Worm (Caenorhabditis elegans) whole organism, mixed stage, embryonic: ENCODE measurements around the gene daf-5.
"Not testable (repeated sequence)": the region's sequence is repeated elsewhere in the genome, so short reads cannot be mapped to it uniquely, and the experiment has no call there.

Source experiments
- M03D4.4 ChIP-seq: sonication (generic microtip); optimal IDR thresholded peaks from 2 replicates; lab custom pipeline; 2017; ENCODE audit warnings: mild to moderate bottlenecking, missing genetic modification characterization, missing compliant biosample characterization
- bed-3 ChIP-seq: fragments of 200-800 bp; sonication (Bioruptor generic); optimal IDR thresholded peaks from 3 replicates; lab custom pipeline; 2018; ENCODE audit warnings: mild to moderate bottlenecking, missing genetic modification characterization, moderate library complexity, missing compliant biosample characterization
- blmp-1 ChIP-seq: fragments of 150-350 bp; optimal IDR thresholded peaks from 2 replicates; lab custom pipeline; 2014; ENCODE audit warnings: missing biosample characterization, missing genetic modification characterization
- ceh-39 ChIP-seq: fragments of 150-350 bp; optimal IDR thresholded peaks from 2 replicates; lab custom pipeline; 2014; ENCODE audit warnings: missing biosample characterization, missing genetic modification characterization
- ceh-83 ChIP-seq: fragments of 200-800 bp; sonication (Bioruptor generic); optimal IDR thresholded peaks from 2 replicates; lab custom pipeline; 2018; ENCODE audit warnings: mild to moderate bottlenecking, missing genetic modification characterization, missing compliant biosample characterization
- cnd-1 ChIP-seq: fragments of 200-800 bp; sonication (Bioruptor generic); optimal IDR thresholded peaks from 2 replicates; lab custom pipeline; 2018; ENCODE audit warnings: mild to moderate bottlenecking, missing genetic modification characterization, missing compliant biosample characterization
- drap-1 ChIP-seq: fragments of 200-800 bp; sonication (Bioruptor generic); optimal IDR thresholded peaks from 3 replicates; lab custom pipeline; 2018; ENCODE audit warnings: mild to moderate bottlenecking, missing genetic modification characterization, missing compliant biosample characterization
- elt-3 ChIP-seq: fragments of 150-350 bp; optimal IDR thresholded peaks from 2 replicates; lab custom pipeline; 2014; ENCODE audit warnings: missing biosample characterization, missing genetic modification characterization
- flh-1 ChIP-seq: fragments of 200-800 bp; sonication (Bioruptor generic); optimal IDR thresholded peaks from 2 replicates; lab custom pipeline; 2018; ENCODE audit warnings: mild to moderate bottlenecking, missing genetic modification characterization, moderate library complexity, missing compliant biosample characterization
- ham-2 ChIP-seq: fragments of 200-800 bp; sonication (Bioruptor generic); optimal IDR thresholded peaks from 2 replicates; lab custom pipeline; 2018; ENCODE audit warnings: mild to moderate bottlenecking, missing genetic modification characterization, missing compliant biosample characterization
- hlh-1 ChIP-seq: fragments of 150-350 bp; optimal IDR thresholded peaks from 2 replicates; lab custom pipeline; 2014; ENCODE audit warnings: missing biosample characterization, missing genetic modification reagents, missing genetic modification characterization
- lin-13 ChIP-seq: fragments of 150-350 bp; optimal IDR thresholded peaks from 2 replicates; lab custom pipeline; 2014; ENCODE audit warnings: missing biosample characterization, missing genetic modification characterization
- lin-32 ChIP-seq: fragments of 200-800 bp; sonication (Bioruptor generic); optimal IDR thresholded peaks from 2 replicates; lab custom pipeline; 2018; ENCODE audit warnings: mild to moderate bottlenecking, missing genetic modification characterization, missing compliant biosample characterization
- lsy-2 ChIP-seq: fragments of 150-350 bp; optimal IDR thresholded peaks from 2 replicates; lab custom pipeline; 2014; ENCODE audit warnings: missing biosample characterization, missing genetic modification characterization
- mep-1 ChIP-seq: fragments of 150-350 bp; optimal IDR thresholded peaks from 2 replicates; lab custom pipeline; 2017; ENCODE audit warnings: missing biosample characterization, missing genetic modification reagents, missing genetic modification characterization, inconsistent platforms
- mls-2 ChIP-seq: sonication (generic microtip); optimal IDR thresholded peaks from 2 replicates; lab custom pipeline; 2016; ENCODE audit warnings: mild to moderate bottlenecking, missing genetic modification characterization, moderate library complexity, missing compliant biosample characterization
- nhr-12 ChIP-seq: fragments of 150-350 bp; optimal IDR thresholded peaks from 2 replicates; lab custom pipeline; 2014; ENCODE audit warnings: missing biosample characterization, missing genetic modification characterization
- nhr-28 ChIP-seq: fragments of 150-350 bp; optimal IDR thresholded peaks from 2 replicates; lab custom pipeline; 2014; ENCODE audit warnings: missing biosample characterization, missing genetic modification characterization
- nhr-76 ChIP-seq: sonication (generic microtip); optimal IDR thresholded peaks from 2 replicates; lab custom pipeline; 2017; ENCODE audit warnings: missing biosample characterization, missing genetic modification characterization
- pha-4 ChIP-seq: fragments of 150-350 bp; optimal IDR thresholded peaks from 2 replicates; lab custom pipeline; 2018; ENCODE audit warnings: missing biosample characterization, missing genetic modification reagents, missing genetic modification characterization
- sem-2 ChIP-seq: fragments of 200-800 bp; sonication (Bioruptor generic); optimal IDR thresholded peaks from 2 replicates; lab custom pipeline; 2018; ENCODE audit warnings: mild to moderate bottlenecking, missing genetic modification characterization, missing compliant biosample characterization
- snpc-4 ChIP-seq: fragments of 150-350 bp; optimal IDR thresholded peaks from 2 replicates; lab custom pipeline; 2014; ENCODE audit warnings: missing biosample characterization, missing genetic modification characterization
- sptf-1 ChIP-seq: sonication (generic microtip); optimal IDR thresholded peaks from 2 replicates; lab custom pipeline; 2017; ENCODE audit warnings: mild to moderate bottlenecking, missing genetic modification characterization, moderate library complexity, missing compliant biosample characterization
- unc-39 ChIP-seq: fragments of 150-350 bp; optimal IDR thresholded peaks from 2 replicates; lab custom pipeline; 2014; ENCODE audit warnings: missing biosample characterization, missing genetic modification characterization
- unc-62 ChIP-seq: fragments of 150-350 bp; optimal IDR thresholded peaks from 2 replicates; lab custom pipeline; 2014; ENCODE audit warnings: missing biosample characterization, missing genetic modification reagents, missing genetic modification characterization
- ztf-11 ChIP-seq: fragments of 150-350 bp; optimal IDR thresholded peaks from 2 replicates; lab custom pipeline; 2014; ENCODE audit warnings: missing biosample characterization, missing genetic modification characterization

daf-5 gene

DNA sequence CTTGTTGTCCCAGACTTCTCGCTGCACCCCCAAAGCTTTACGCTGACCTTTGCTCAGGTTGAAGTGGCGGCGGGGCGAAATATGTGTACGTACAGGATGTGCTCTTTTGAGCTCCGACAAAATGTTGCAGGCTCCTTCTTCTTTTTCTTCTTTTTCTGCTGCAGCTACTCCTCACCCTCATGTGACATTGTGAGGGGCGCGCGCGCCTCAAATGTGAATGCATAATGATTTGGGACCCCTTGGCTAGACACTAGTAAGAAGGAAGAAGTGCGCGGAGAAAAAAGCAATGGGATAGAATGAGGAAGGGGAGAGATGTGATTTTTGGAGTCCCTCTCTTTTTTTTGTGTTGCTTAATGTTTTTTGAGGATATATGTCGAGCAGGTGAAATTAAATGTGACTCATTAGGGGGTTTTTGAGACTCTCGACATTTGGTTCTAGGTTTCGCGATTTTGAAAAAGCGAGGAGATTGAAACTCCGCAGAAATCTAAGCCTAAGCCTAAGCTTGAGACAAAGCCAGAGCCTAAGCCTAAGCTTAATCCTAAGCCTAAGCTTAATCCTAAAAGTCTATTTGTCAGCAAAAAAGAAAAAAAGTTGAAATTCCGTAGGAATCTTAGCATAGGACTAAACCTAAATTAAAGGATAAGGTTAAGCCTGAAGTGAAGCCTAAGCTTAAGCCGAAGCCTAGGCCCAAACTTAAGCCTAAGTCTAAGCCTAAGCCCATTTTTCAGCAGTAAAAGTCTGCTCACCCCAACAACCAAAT is 15.2 kb downstream of the daf-5 start:
- TF ChIP-seq nhr-12 (tag; lab: Kevin White, UChicago) (no peak), unc-62 (no peak), bed-3 (GFP tag; lab: Kevin White, UChicago) (no peak), hlh-1 (tag; lab: Kevin White, UChicago) (no peak), lsy-2 (no peak), ztf-11 (tag; lab: Kevin White, UChicago) (no peak), ceh-39 (tag; lab: Kevin White, UChicago) (no peak), elt-3 (tag; lab: Kevin White, UChicago) (no peak), lin-32 (GFP tag; lab: Kevin White, UChicago) (no peak), mep-1 (tag; lab: Kevin White, UChicago) (no peak), pha-4 (tag; lab: Kevin White, UChicago) (no peak), lin-13 (tag; lab: Kevin White, UChicago) (no peak), ham-2 (GFP tag; lab: Kevin White, UChicago) (no peak), blmp-1 (tag; lab: Kevin White, UChicago) (no peak), nhr-28 (tag; lab: Kevin White, UChicago) (no peak), ceh-83 (GFP tag; lab: Kevin White, UChicago) (no peak), snpc-4 (tag; lab: Kevin White, UChicago) (no peak), cnd-1 (tag; lab: Kevin White, UChicago) (no peak), nhr-76 (tag; lab: Kevin White, UChicago) (no peak), sem-2 (GFP tag; lab: Kevin White, UChicago) (no peak)

DNA sequence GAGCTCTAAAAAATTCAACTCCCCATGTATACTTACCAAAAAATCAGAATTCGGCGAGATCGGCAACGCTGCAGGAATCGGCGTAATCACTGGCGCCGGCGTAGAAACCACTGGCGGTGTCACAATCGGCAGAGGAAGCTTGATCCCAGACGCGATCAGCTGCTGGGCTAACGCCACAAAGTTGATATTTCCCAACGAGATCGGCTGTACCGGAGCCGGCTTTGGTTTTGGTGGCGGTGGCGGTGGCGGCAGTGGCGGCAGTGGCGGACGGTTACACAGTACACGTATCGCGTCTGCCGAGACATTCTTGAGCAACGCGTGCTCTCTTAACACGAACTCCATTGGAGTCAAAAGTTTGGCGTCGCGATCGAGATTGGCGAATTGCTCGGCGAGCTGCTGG is 17.5 kb downstream of the daf-5 start:
- no peak for TF ChIP-seq unc-39 (tag; lab: Kevin White, UChicago)
- no peak for TF ChIP-seq ceh-39 (tag; lab: Kevin White, UChicago)
- no peak for TF ChIP-seq flh-1 (GFP tag; lab: Kevin White, UChicago)
- TF ChIP-seq nhr-28 (tag; lab: Kevin White, UChicago), result no peak
- TF ChIP-seq sem-2 (GFP tag; lab: Kevin White, UChicago), result no peak
- no peak for TF ChIP-seq cnd-1 (tag; lab: Kevin White, UChicago)

DNA sequence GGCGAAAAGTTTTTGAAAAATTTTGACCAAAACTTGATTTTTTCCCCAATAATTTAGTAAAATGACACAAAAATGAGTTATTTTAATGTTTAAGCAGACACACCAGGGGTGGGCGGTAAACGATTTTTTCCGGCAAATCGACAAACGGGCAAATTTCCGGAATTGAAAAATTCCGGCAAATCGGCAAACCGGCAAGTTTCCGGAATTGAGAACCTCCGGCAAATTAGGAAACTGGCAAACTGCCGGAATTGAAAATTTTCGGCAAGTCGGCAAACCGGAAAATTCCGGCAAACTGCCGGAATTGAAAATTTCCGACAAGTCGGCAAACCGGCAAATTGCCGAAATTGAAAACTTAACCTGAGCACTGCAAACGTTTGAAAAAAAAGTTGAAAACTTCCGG is 19.4 kb downstream of the daf-5 start:
- TF ChIP-seq cnd-1 (tag; lab: Kevin White, UChicago), result no peak
- TF ChIP-seq nhr-76 (tag; lab: Kevin White, UChicago), result no peak
- TF ChIP-seq mls-2 (tag; lab: Kevin White, UChicago), result peak; percentile 8
- TF ChIP-seq lsy-2, result no peak
- TF ChIP-seq blmp-1 (tag; lab: Kevin White, UChicago), result no peak
- TF ChIP-seq ztf-11 (tag; lab: Kevin White, UChicago), result no peak
- no peak for TF ChIP-seq bed-3 (GFP tag; lab: Kevin White, UChicago)
- no peak for TF ChIP-seq ham-2 (GFP tag; lab: Kevin White, UChicago)

DNA sequence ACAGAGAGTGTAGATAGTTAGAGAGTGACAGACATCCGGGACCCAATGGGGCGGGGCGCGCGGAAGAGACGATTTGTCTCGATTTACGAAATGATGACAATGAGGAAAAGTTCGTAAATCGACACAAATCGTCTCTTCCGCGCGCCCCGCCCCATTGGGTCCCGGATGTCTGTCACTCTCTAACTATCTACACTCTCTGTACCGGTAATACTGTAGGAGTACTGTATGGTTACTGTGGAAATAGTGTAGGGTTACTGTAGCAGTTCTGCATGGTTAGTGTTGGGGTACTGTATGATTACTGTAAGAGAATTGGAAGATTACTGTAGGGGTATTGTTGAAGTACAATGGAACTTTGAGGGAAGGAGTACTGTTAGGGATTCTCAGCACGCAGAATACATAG is 30.9 kb downstream of the daf-5 start, which contains the start of gene F01D5.10:
TSS of gene F01D5.10 (minus strand) at position 101 of the 400 bp plus-strand sequence.
- not testable (repeated sequence) for TF ChIP-seq cnd-1 (tag; lab: Kevin White, UChicago); mep-1 (tag; lab: Kevin White, UChicago); M03D4.4
- TF ChIP-seq, all 35 proteins: peak for 0; not testable (repeated sequence) for 35

DNA sequence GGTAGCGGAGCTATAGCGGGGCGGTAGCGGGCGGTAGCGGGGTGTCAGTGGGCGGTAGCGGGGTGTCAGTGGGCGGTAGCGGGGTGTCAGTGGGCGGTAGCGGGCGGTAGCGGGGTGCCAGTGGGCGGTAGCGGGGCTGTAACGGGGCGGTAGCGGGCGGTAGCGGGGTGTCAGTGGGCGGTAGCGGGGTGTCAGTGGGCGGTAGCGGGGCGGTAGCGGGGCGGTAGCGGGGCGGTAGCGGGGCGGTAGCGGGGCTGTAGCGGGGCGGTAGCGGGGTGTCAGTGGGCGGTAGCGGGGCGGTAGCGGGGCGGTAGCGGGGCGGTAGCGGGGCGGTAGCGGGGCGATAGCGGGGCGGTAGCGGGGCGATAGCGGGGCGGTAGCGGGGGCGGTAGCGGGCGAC is 32.5 kb downstream of the daf-5 start:
- TF ChIP-seq sptf-1 (peak; percentile 60), mls-2 (tag; lab: Kevin White, UChicago) (peak; percentile 42), M03D4.4 (peak; percentile 16), drap-1 (GFP tag; lab: Kevin White, UChicago) (peak; percentile 10)

DNA sequence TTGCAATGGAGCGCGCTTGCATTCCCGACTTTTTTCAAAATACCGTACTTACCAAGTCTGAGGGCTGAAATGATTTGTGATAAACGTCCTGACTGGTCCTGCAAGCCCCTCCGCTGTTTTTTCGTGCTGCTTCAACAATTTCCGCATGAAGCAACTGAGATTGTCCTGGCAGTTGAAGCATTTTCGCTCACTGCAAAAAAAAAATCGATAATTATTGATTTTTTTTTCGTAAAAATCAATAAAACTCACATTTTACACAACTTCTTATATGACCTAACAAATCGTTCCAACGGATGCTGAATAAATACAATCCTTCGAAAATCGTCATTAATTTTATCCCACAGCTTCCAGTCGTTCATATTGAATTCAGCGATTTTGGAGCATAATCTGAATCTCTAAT is 33.2 kb downstream of the daf-5 start:
- TF ChIP-seq lin-32 (GFP tag; lab: Kevin White, UChicago) (no peak), ham-2 (GFP tag; lab: Kevin White, UChicago) (no peak)
